Worm (Caenorhabditis elegans) whole organism, L4/young adult: ENCODE data around the gene his-59.

Experiments
- dao-5 ChIP-seq: sonication (generic microtip); optimal IDR thresholded peaks from 2 replicates; lab custom pipeline; 2016; ENCODE audit warnings: missing genotype, missing genetic modification characterization, moderate library complexity, missing compliant biosample characterization
- him-1 ChIP-seq: sonication (generic microtip); optimal IDR thresholded peaks from 2 replicates; lab custom pipeline; 2016; ENCODE audit warnings: missing genotype, missing genetic modification reagents, missing genetic modification characterization, missing compliant biosample characterization

- TF ChIP-seq him-1 (tag; lab: Kevin White, UChicago) (no peak), dao-5 (no peak)
Observed at ce11 chrIV:7501337-7501736, 13.3 kb downstream of the his-59 start, which contains the start of gene F55G1.15.
